Fruit fly (Drosophila melanogaster) whole organism, embryonic: ENCODE data around the gene CG13138.

ENCODE experiments used
- Abd-B ChIP-seq: fragments of 200-800 bp; sonication (Bioruptor generic); optimal IDR thresholded peaks from 2 replicates; lab custom pipeline; 2018; ENCODE audit warnings: missing biosample characterization, mild to moderate bottlenecking, missing genetic modification characterization, moderate library complexity
- BtbVII ChIP-seq: fragments of 200-800 bp; sonication (Bioruptor generic); optimal IDR thresholded peaks from 3 replicates; lab custom pipeline; 2017; ENCODE audit warnings: missing biosample characterization, mild to moderate bottlenecking, missing genetic modification characterization
- Bteb2 ChIP-seq: fragments of 200-800 bp; sonication (Bioruptor generic); optimal IDR thresholded peaks from 2 replicates; lab custom pipeline; 2016; ENCODE audit warnings: missing biosample characterization, missing genetic modification characterization
- C15 ChIP-seq: fragments of 200-800 bp; sonication (Bioruptor generic); IDR thresholded peaks from 3 replicates; pipeline ENCODE4 v1.3.6; 2022; ENCODE audit warnings: missing biosample characterization, missing genetic modification characterization
- CG10654 ChIP-seq: fragments of 200-800 bp; sonication (Bioruptor generic); optimal IDR thresholded peaks from 2 replicates; lab custom pipeline; 2016; ENCODE audit warnings: missing biosample characterization, missing genetic modification characterization
- CG12659 ChIP-seq: fragments of 200-800 bp; sonication (Bioruptor generic); optimal IDR thresholded peaks from 3 replicates; lab custom pipeline; 2017; ENCODE audit warnings: mild to moderate bottlenecking, missing biosample characterization, missing genetic modification reagents, missing genetic modification characterization
- CG12942 ChIP-seq: fragments of 200-800 bp; sonication (Bioruptor generic); optimal IDR thresholded peaks from 3 replicates; lab custom pipeline; 2016; ENCODE audit warnings: missing biosample characterization, missing genetic modification characterization
- CG13296 ChIP-seq: fragments of 200-800 bp; sonication (Bioruptor generic); optimal IDR thresholded peaks from 3 replicates; lab custom pipeline; 2018; ENCODE audit warnings: missing biosample characterization, mild to moderate bottlenecking, missing genetic modification characterization
- CG14441 ChIP-seq: fragments of 200-800 bp; sonication (Bioruptor generic); IDR thresholded peaks from 2 replicates; pipeline ENCODE4 v1.3.6; 2022; ENCODE audit warnings: missing biosample characterization, missing genetic modification characterization
- CG15601 ChIP-seq: fragments of 200-800 bp; sonication (Bioruptor generic); optimal IDR thresholded peaks from 3 replicates; lab custom pipeline; 2019; ENCODE audit warnings: missing biosample characterization, mild to moderate bottlenecking, missing genetic modification characterization, moderate library complexity
- CG1603 ChIP-seq: fragments of 200-800 bp; sonication (Bioruptor generic); optimal IDR thresholded peaks from 2 replicates; lab custom pipeline; 2019; ENCODE audit warnings: missing biosample characterization, mild to moderate bottlenecking, missing genetic modification characterization, moderate library complexity
- CG17186 ChIP-seq: fragments of 200-800 bp; sonication (Bioruptor generic); optimal IDR thresholded peaks from 3 replicates; lab custom pipeline; 2017; ENCODE audit warnings: missing biosample characterization, missing genetic modification reagents, missing genetic modification characterization
- CG17385 ChIP-seq: fragments of 200-800 bp; sonication (Bioruptor generic); optimal IDR thresholded peaks from 3 replicates; lab custom pipeline; 2018; ENCODE audit warnings: missing biosample characterization, mild to moderate bottlenecking, missing genetic modification characterization
- CG17802 ChIP-seq: fragments of 200-800 bp; sonication (Bioruptor generic); optimal IDR thresholded peaks from 2 replicates; lab custom pipeline; 2018; ENCODE audit warnings: missing biosample characterization, mild to moderate bottlenecking, missing genetic modification characterization, moderate library complexity
- CG2116 ChIP-seq: fragments of 200-800 bp; sonication (Bioruptor generic); optimal IDR thresholded peaks from 3 replicates; lab custom pipeline; 2018; ENCODE audit warnings: missing biosample characterization, mild to moderate bottlenecking, missing genetic modification characterization
- CG3407 ChIP-seq: fragments of 200-800 bp; sonication (Bioruptor generic); optimal IDR thresholded peaks from 2 replicates; lab custom pipeline; 2018; ENCODE audit warnings: missing biosample characterization, mild to moderate bottlenecking, missing genetic modification characterization
- CG4282 ChIP-seq: fragments of 200-800 bp; sonication (Bioruptor generic); optimal IDR thresholded peaks from 2 replicates; lab custom pipeline; 2016; ENCODE audit warnings: missing biosample characterization, missing genetic modification characterization
- CG6654 ChIP-seq: fragments of 200-800 bp; sonication (Bioruptor generic); optimal IDR thresholded peaks from 2 replicates; lab custom pipeline; 2017; ENCODE audit warnings: missing biosample characterization, mild to moderate bottlenecking, missing genetic modification characterization
- CG8290 ChIP-seq, 3 experiments: fragments of 200-800 bp; sonication (Bioruptor generic); optimal IDR thresholded peaks; 2 replicates each; lab custom pipeline; 2016 to 2019; ENCODE audit warnings: missing biosample characterization in 3 of 3, missing genetic modification characterization in 3 of 3, mild to moderate bottlenecking in 2 of 3, moderate library complexity in 1 of 3
- Dad ChIP-seq: fragments of 200-800 bp; sonication (Bioruptor generic); optimal IDR thresholded peaks from 3 replicates; lab custom pipeline; 2016; ENCODE audit warnings: missing biosample characterization, missing genetic modification characterization
- Dref ChIP-seq: fragments of 200-800 bp; sonication (Bioruptor generic); IDR thresholded peaks from 2 replicates; pipeline ENCODE4 v1.3.6; 2022; ENCODE audit warnings: missing biosample characterization, missing genetic modification characterization
- E2f1 ChIP-seq: fragments of 200-800 bp; sonication (Bioruptor generic); IDR thresholded peaks from 2 replicates; pipeline ENCODE4 v1.3.6; 2022; ENCODE audit warnings: missing biosample characterization, missing genetic modification characterization
- MTF-1 ChIP-seq: fragments of 200-800 bp; sonication (Bioruptor generic); optimal IDR thresholded peaks from 2 replicates; lab custom pipeline; 2018; ENCODE audit warnings: missing biosample characterization, mild to moderate bottlenecking, missing genetic modification characterization, borderline replicate concordance
- Mad ChIP-seq: fragments of 200-800 bp; sonication (Bioruptor generic); optimal IDR thresholded peaks from 2 replicates; lab custom pipeline; 2016; ENCODE audit warnings: missing biosample characterization, missing genetic modification characterization
- Mes4 ChIP-seq: fragments of 200-800 bp; sonication (Bioruptor generic); optimal IDR thresholded peaks from 2 replicates; lab custom pipeline; 2016; ENCODE audit warnings: missing biosample characterization, missing genetic modification characterization
- Mrtf ChIP-seq: fragments of 200-800 bp; sonication (Bioruptor generic); IDR thresholded peaks from 3 replicates; pipeline ENCODE4 v1.3.6; 2022; ENCODE audit warnings: missing biosample characterization, missing genetic modification characterization
- Nf-YA ChIP-seq: fragments of 200-800 bp; sonication (Bioruptor generic); IDR thresholded peaks from 2 replicates; pipeline ENCODE4 v1.3.6; 2022; ENCODE audit warnings: missing biosample characterization, missing genetic modification characterization
- NfI ChIP-seq: fragments of 200-800 bp; sonication (Bioruptor generic); optimal IDR thresholded peaks from 3 replicates; lab custom pipeline; 2018; ENCODE audit warnings: missing biosample characterization, mild to moderate bottlenecking, missing genetic modification characterization, moderate library complexity
- Oli ChIP-seq: fragments of 200-800 bp; sonication (Bioruptor generic); optimal IDR thresholded peaks from 2 replicates; lab custom pipeline; 2018; ENCODE audit warnings: missing biosample characterization, mild to moderate bottlenecking, missing genetic modification characterization, moderate library complexity
- Opbp ChIP-seq: fragments of 200-800 bp; sonication (Bioruptor generic); IDR thresholded peaks from 3 replicates; pipeline ENCODE4 v1.3.6; 2022; ENCODE audit warnings: missing biosample characterization, missing genetic modification characterization; ENCODE audit not compliant: partially characterized antibody
- PHDP ChIP-seq: fragments of 200-800 bp; sonication (Bioruptor generic); optimal IDR thresholded peaks from 3 replicates; lab custom pipeline; 2018; ENCODE audit warnings: missing biosample characterization, mild to moderate bottlenecking, missing genetic modification characterization, moderate library complexity
- Ravus ChIP-seq: fragments of 200-800 bp; sonication (Bioruptor generic); IDR thresholded peaks from 2 replicates; pipeline ENCODE4 v1.3.6; 2022; ENCODE audit warnings: missing biosample characterization, missing genetic modification characterization
- aop ChIP-seq: fragments of 200-800 bp; sonication (Bioruptor generic); IDR thresholded peaks from 2 replicates; pipeline ENCODE4 v1.3.6; 2022; ENCODE audit warnings: missing biosample characterization, missing genetic modification characterization
- ato ChIP-seq: fragments of 200-800 bp; sonication (Bioruptor generic); IDR thresholded peaks from 2 replicates; pipeline ENCODE4 v1.3.6; 2022; ENCODE audit warnings: missing biosample characterization, missing genetic modification characterization; ENCODE audit not compliant: partially characterized antibody
- cwo ChIP-seq: fragments of 200-800 bp; sonication (Bioruptor generic); optimal IDR thresholded peaks from 3 replicates; lab custom pipeline; 2017; ENCODE audit warnings: missing biosample characterization, missing genetic modification characterization, mild to moderate bottlenecking, moderate library complexity, missing genetic modification reagents
- dati ChIP-seq: fragments of 200-800 bp; sonication (Bioruptor generic); IDR thresholded peaks from 2 replicates; pipeline ENCODE4 v1.3.6; 2022; ENCODE audit warnings: missing biosample characterization, missing genetic modification characterization
- gcm ChIP-seq: fragments of 200-800 bp; sonication (Bioruptor generic); optimal IDR thresholded peaks from 2 replicates; lab custom pipeline; 2019; ENCODE audit warnings: missing biosample characterization, mild to moderate bottlenecking, missing genetic modification characterization, moderate library complexity
- gsb-n ChIP-seq: fragments of 200-800 bp; sonication (Bioruptor generic); optimal IDR thresholded peaks from 3 replicates; lab custom pipeline; 2018; ENCODE audit warnings: missing biosample characterization, mild to moderate bottlenecking, missing genetic modification characterization
- jing ChIP-seq: fragments of 200-800 bp; sonication (Bioruptor generic); optimal IDR thresholded peaks from 2 replicates; lab custom pipeline; 2018; ENCODE audit warnings: missing biosample characterization, mild to moderate bottlenecking, missing genetic modification characterization
- klu ChIP-seq: fragments of 200-800 bp; sonication (Bioruptor generic); IDR thresholded peaks from 2 replicates; pipeline ENCODE4 v1.3.6; 2022; ENCODE audit warnings: missing biosample characterization, missing genetic modification characterization
- kni ChIP-seq: fragments of 200-800 bp; sonication (Bioruptor generic); optimal IDR thresholded peaks from 3 replicates; lab custom pipeline; 2017; ENCODE audit warnings: mild to moderate bottlenecking, missing biosample characterization, missing genetic modification reagents, missing genetic modification characterization
- knrl ChIP-seq: fragments of 200-800 bp; sonication (Bioruptor generic); IDR thresholded peaks from 3 replicates; pipeline ENCODE4 v1.3.6; 2022; ENCODE audit warnings: missing biosample characterization, missing genetic modification characterization; ENCODE audit not compliant: partially characterized antibody
- lbe ChIP-seq: fragments of 200-800 bp; sonication (Bioruptor generic); optimal IDR thresholded peaks from 2 replicates; lab custom pipeline; 2016; ENCODE audit warnings: missing biosample characterization, mild to moderate bottlenecking, missing genetic modification characterization
- odd ChIP-seq: fragments of 200-800 bp; sonication (Bioruptor generic); optimal IDR thresholded peaks from 2 replicates; lab custom pipeline; 2017; ENCODE audit warnings: missing biosample characterization, mild to moderate bottlenecking, missing genetic modification characterization
- sens-2 ChIP-seq: fragments of 200-800 bp; sonication (Bioruptor generic); IDR thresholded peaks from 2 replicates; pipeline ENCODE4 v1.3.6; 2022; ENCODE audit warnings: missing biosample characterization, missing genetic modification characterization
- tin ChIP-seq: fragments of 200-800 bp; sonication (Bioruptor generic); optimal IDR thresholded peaks from 3 replicates; lab custom pipeline; 2016; ENCODE audit warnings: missing biosample characterization, missing genetic modification characterization
- trh ChIP-seq: fragments of 200-800 bp; sonication (Bioruptor generic); optimal IDR thresholded peaks from 2 replicates; lab custom pipeline; 2016; ENCODE audit warnings: missing biosample characterization, missing genetic modification characterization
- vvl ChIP-seq: fragments of 200-800 bp; sonication (Bioruptor generic); IDR thresholded peaks from 2 replicates; pipeline ENCODE4 v1.3.6; 2022; ENCODE audit warnings: missing biosample characterization, missing genetic modification characterization
- yki ChIP-seq: fragments of >200 bp; optimal IDR thresholded peaks from 3 replicates; lab custom pipeline; 2018
- z ChIP-seq: fragments of 200-800 bp; sonication (Bioruptor generic); IDR thresholded peaks from 3 replicates; pipeline ENCODE4 v1.3.6; 2022; ENCODE audit warnings: missing biosample characterization, missing genetic modification characterization
- zfh2 ChIP-seq: fragments of 200-800 bp; sonication (Bioruptor generic); optimal IDR thresholded peaks from 2 replicates; lab custom pipeline; 2016; ENCODE audit warnings: missing biosample characterization, missing genetic modification characterization

The CG13138 gene

dm6 chr2L:10339212-10339721 lies 37.4 kb upstream of the CG13138 start, which contains the start of gene SamDC (continued):
- TF ChIP-seq CG13296 (GFP tag; lab: Kevin White, UChicago) (no peak), CG6654 (GFP tag; lab: Kevin White, UChicago) (no peak), knrl (peak; percentile 87), CG1603 (peak; percentile 79), zfh2 (GFP tag; lab: Kevin White, UChicago) (peak; percentile 27), Abd-B (no peak), Oli (no peak), sens-2 (no peak), trh (GFP tag; lab: Kevin White, UChicago) (no peak), CG17186 (GFP tag; lab: Kevin White, UChicago) (no peak), CG8290 (GFP tag; optimal IDR thresholded peaks at IDR 0.05; lab: Kevin White, UChicago) (peak; percentile 80), CG8290 (tag; optimal IDR thresholded peaks at IDR 0.05; lab: Kevin White, UChicago) (peak; percentile 1 to 79), jing (GFP tag; lab: Kevin White, UChicago) (no peak), Nf-YA (GFP tag; lab: Robert Waterston, UW) (no peak), cwo (GFP tag; lab: Kevin White, UChicago) (no peak), C15 (no peak), klu (GFP tag; lab: Robert Waterston, UW) (no peak), CG17385 (GFP tag; lab: Kevin White, UChicago) (peak; percentile 48), gsb-n (tag; lab: Kevin White, UChicago) (peak; percentile 24), CG4282 (no peak), odd (GFP tag; lab: Kevin White, UChicago) (no peak), MTF-1 (GFP tag; lab: Kevin White, UChicago) (no peak), CG17802 (tag; lab: Kevin White, UChicago) (peak; percentile 91), PHDP (tag; lab: Kevin White, UChicago) (peak; percentile 63), Ravus (GFP tag; lab: Robert Waterston, UW) (no peak), tin (GFP tag; lab: Kevin White, UChicago) (peak; percentile 13), vvl (GFP tag; lab: Robert Waterston, UW) (peak; percentile 75), Mes4 (GFP tag; lab: Kevin White, UChicago) (no peak), CG2116 (GFP tag; lab: Kevin White, UChicago) (peak; percentile 60), CG12942 (GFP tag; lab: Kevin White, UChicago) (peak; percentile 4), NfI (GFP tag; lab: Kevin White, UChicago) (peak; percentile 46), kni (no peak), CG15601 (tag; lab: Kevin White, UChicago) (peak; percentile 59), E2f1 (GFP tag; lab: Robert Waterston, UW) (no peak), dati (no peak), CG14441 (GFP tag; lab: Robert Waterston, UW) (peak; percentile 5; the same call in 1 of the 2 replicates), CG3407 (GFP tag; lab: Kevin White, UChicago) (no peak), yki (lab: Kevin White, UChicago) (no peak), aop (GFP tag; lab: Robert Waterston, UW) (no peak), Opbp (GFP tag; lab: Robert Waterston, UW) (peak; percentile 83), z (GFP tag; lab: Robert Waterston, UW) (no peak), Dref (GFP tag; lab: Robert Waterston, UW) (peak; percentile 91), Mad (peak; percentile 4), BtbVII (GFP tag; lab: Kevin White, UChicago) (peak; percentile 36), ato (peak; percentile 79), Bteb2 (GFP tag; lab: Kevin White, UChicago) (no peak), CG10654 (GFP tag; lab: Kevin White, UChicago) (peak; percentile 14), gcm (GFP tag; lab: Kevin White, UChicago) (no peak), CG12659 (GFP tag; lab: Kevin White, UChicago) (peak; percentile 74), Dad (peak; percentile 5), lbe (GFP tag; lab: Kevin White, UChicago) (peak; percentile 13), Mrtf (GFP tag; lab: Robert Waterston, UW) (no peak)
